Fruit fly (Drosophila melanogaster) whole organism, embryonic: ENCODE data around the gene Syp.

Experiments
- B-H1 ChIP-seq: fragments of 200-800 bp; sonication (Bioruptor generic); IDR thresholded peaks from 3 replicates; pipeline ENCODE4 v1.3.6; 2022; ENCODE audit warnings: missing biosample characterization, missing genetic modification characterization
- CG10654 ChIP-seq: fragments of 200-800 bp; sonication (Bioruptor generic); optimal IDR thresholded peaks from 2 replicates; lab custom pipeline; 2016; ENCODE audit warnings: missing biosample characterization, missing genetic modification characterization
- CG11456 ChIP-seq: fragments of 200-800 bp; sonication (Bioruptor generic); IDR thresholded peaks from 3 replicates; pipeline ENCODE4 v1.3.6; 2022; ENCODE audit warnings: missing biosample characterization, missing genetic modification characterization
- CG12071 ChIP-seq: fragments of 200-800 bp; sonication (Bioruptor generic); optimal IDR thresholded peaks from 3 replicates; lab custom pipeline; 2018; ENCODE audit warnings: missing biosample characterization, mild to moderate bottlenecking, missing genetic modification characterization
- CG13624 ChIP-seq: fragments of 200-800 bp; sonication (Bioruptor generic); optimal IDR thresholded peaks from 2 replicates; lab custom pipeline; 2016; ENCODE audit warnings: missing biosample characterization, missing genetic modification characterization
- CG15479 ChIP-seq: fragments of 200-800 bp; sonication (Bioruptor generic); optimal IDR thresholded peaks from 3 replicates; lab custom pipeline; 2019; ENCODE audit warnings: missing biosample characterization, mild to moderate bottlenecking, missing genetic modification characterization, moderate library complexity
- CG1602 ChIP-seq: fragments of 200-800 bp; sonication (Bioruptor generic); optimal IDR thresholded peaks from 3 replicates; lab custom pipeline; 2016; ENCODE audit warnings: missing biosample characterization, missing genetic modification characterization
- CG16779 ChIP-seq: fragments of 200-800 bp; sonication (Bioruptor generic); IDR thresholded peaks from 2 replicates; pipeline ENCODE4 v1.3.6; 2022; ENCODE audit warnings: missing biosample characterization, missing genetic modification characterization
- CG16863 ChIP-seq: fragments of 200-800 bp; sonication (Bioruptor generic); optimal IDR thresholded peaks from 3 replicates; lab custom pipeline; 2016; ENCODE audit warnings: missing biosample characterization, missing genetic modification characterization
- CG17328 ChIP-seq: fragments of 200-800 bp; sonication (Bioruptor generic); IDR thresholded peaks from 2 replicates; pipeline ENCODE4 v1.3.6; 2022; ENCODE audit warnings: missing biosample characterization, missing genetic modification characterization
- CG1832 ChIP-seq: fragments of 200-800 bp; sonication (Bioruptor generic); optimal IDR thresholded peaks from 2 replicates; lab custom pipeline; 2017; ENCODE audit warnings: missing biosample characterization, mild to moderate bottlenecking, missing genetic modification characterization, inconsistent platforms
- CG18764 ChIP-seq: fragments of 200-800 bp; sonication (Bioruptor generic); optimal IDR thresholded peaks from 3 replicates; lab custom pipeline; 2016; ENCODE audit warnings: missing biosample characterization, missing genetic modification characterization
- CG30403 ChIP-seq: fragments of 200-800 bp; sonication (Bioruptor generic); optimal IDR thresholded peaks from 3 replicates; lab custom pipeline; 2016; ENCODE audit warnings: missing biosample characterization, missing genetic modification characterization
- CG30431 ChIP-seq: fragments of 200-800 bp; sonication (Bioruptor generic); optimal IDR thresholded peaks from 2 replicates; lab custom pipeline; 2017; ENCODE audit warnings: missing biosample characterization, missing genetic modification characterization
- CG31441 ChIP-seq: fragments of 200-800 bp; sonication (Bioruptor generic); IDR thresholded peaks from 2 replicates; pipeline ENCODE4 v1.3.6; 2022; ENCODE audit warnings: missing biosample characterization, missing genetic modification characterization
- CG3163 ChIP-seq: fragments of 200-800 bp; sonication (Bioruptor generic); optimal IDR thresholded peaks from 3 replicates; lab custom pipeline; 2016; ENCODE audit warnings: missing biosample characterization, missing genetic modification characterization
- CG3281 ChIP-seq: fragments of 200-800 bp; sonication (Bioruptor generic); optimal IDR thresholded peaks from 3 replicates; lab custom pipeline; 2017; ENCODE audit warnings: missing biosample characterization, mild to moderate bottlenecking, missing genetic modification characterization
- CG4707 ChIP-seq: fragments of 200-800 bp; sonication (Bioruptor generic); optimal IDR thresholded peaks from 2 replicates; lab custom pipeline; 2018; ENCODE audit warnings: missing biosample characterization, mild to moderate bottlenecking, missing genetic modification characterization, moderate library complexity
- CG6683 ChIP-seq: fragments of 200-800 bp; sonication (Bioruptor generic); optimal IDR thresholded peaks from 2 replicates; lab custom pipeline; 2017; ENCODE audit warnings: missing biosample characterization, mild to moderate bottlenecking, missing genetic modification characterization, missing genetic modification reagents
- CG7271 ChIP-seq: fragments of 200-800 bp; sonication (Bioruptor generic); optimal IDR thresholded peaks from 2 replicates; lab custom pipeline; 2018; ENCODE audit warnings: missing biosample characterization, mild to moderate bottlenecking, missing genetic modification characterization, moderate library complexity
- CG7839 ChIP-seq: fragments of 200-800 bp; sonication (Bioruptor generic); optimal IDR thresholded peaks from 3 replicates; lab custom pipeline; 2018; ENCODE audit warnings: missing biosample characterization, mild to moderate bottlenecking, missing genetic modification characterization, moderate library complexity
- CoRest ChIP-seq: fragments of 200-800 bp; sonication (Bioruptor generic); optimal IDR thresholded peaks from 3 replicates; lab custom pipeline; 2018; ENCODE audit warnings: missing biosample characterization, mild to moderate bottlenecking, missing genetic modification characterization, moderate library complexity
- D ChIP-seq, 2 experiments: fragments of 200-800 bp in 1 of 2; fragments of >200 bp in 1 of 2; sonication (Bioruptor generic) in 1 of 2; optimal IDR thresholded peaks; 2 replicates in 1 of 2; 3 replicates in 1 of 2; lab custom pipeline; 2017; ENCODE audit warnings: mild to moderate bottlenecking in 1 of 2, missing biosample characterization in 1 of 2, missing genetic modification characterization in 1 of 2, missing genetic modification reagents in 1 of 2
- Dip2 ChIP-seq: fragments of 200-800 bp; sonication (Bioruptor generic); IDR thresholded peaks from 2 replicates; pipeline ENCODE4 v1.3.6; 2022; ENCODE audit warnings: missing biosample characterization, missing genetic modification characterization
- Dip3 ChIP-seq: fragments of 200-800 bp; sonication (Bioruptor generic); optimal IDR thresholded peaks from 3 replicates; lab custom pipeline; 2016; ENCODE audit warnings: missing biosample characterization, missing genetic modification characterization
- Elba2 ChIP-seq: fragments of 200-800 bp; sonication (Bioruptor generic); optimal IDR thresholded peaks from 3 replicates; lab custom pipeline; 2016; ENCODE audit warnings: missing biosample characterization, missing genetic modification characterization
- Ets97D ChIP-seq: fragments of 200-800 bp; sonication (Bioruptor generic); optimal IDR thresholded peaks from 3 replicates; lab custom pipeline; 2016; ENCODE audit warnings: missing biosample characterization, missing genetic modification characterization
- MESR4 ChIP-seq: fragments of 200-800 bp; sonication (Bioruptor generic); optimal IDR thresholded peaks from 2 replicates; lab custom pipeline; 2018; ENCODE audit warnings: missing biosample characterization, mild to moderate bottlenecking, missing genetic modification characterization, moderate library complexity
- Myb ChIP-seq: fragments of 200-800 bp; sonication (Bioruptor generic); optimal IDR thresholded peaks from 2 replicates; lab custom pipeline; 2016; ENCODE audit warnings: missing biosample characterization, missing genetic modification characterization
- Nf-YB ChIP-seq: fragments of 200-800 bp; sonication (Bioruptor generic); optimal IDR thresholded peaks from 3 replicates; lab custom pipeline; 2019; ENCODE audit warnings: missing biosample characterization, mild to moderate bottlenecking, missing genetic modification characterization, moderate library complexity
- Opbp ChIP-seq: fragments of 200-800 bp; sonication (Bioruptor generic); IDR thresholded peaks from 3 replicates; pipeline ENCODE4 v1.3.6; 2022; ENCODE audit warnings: missing biosample characterization, missing genetic modification characterization; ENCODE audit not compliant: partially characterized antibody
- Scr ChIP-seq: fragments of 200-800 bp; sonication (Bioruptor generic); IDR thresholded peaks from 2 replicates; pipeline ENCODE4 v1.3.6; 2022; ENCODE audit warnings: missing biosample characterization, missing genetic modification characterization; ENCODE audit not compliant: partially characterized antibody
- Side ChIP-seq: fragments of 200-800 bp; sonication (Bioruptor generic); optimal IDR thresholded peaks from 2 replicates; lab custom pipeline; 2016; ENCODE audit warnings: missing biosample characterization, missing genetic modification characterization
- Ssrp ChIP-seq: fragments of 200-800 bp; sonication (Bioruptor generic); optimal IDR thresholded peaks from 2 replicates; lab custom pipeline; 2018; ENCODE audit warnings: missing biosample characterization, mild to moderate bottlenecking, missing genetic modification characterization, moderate library complexity
- Taf1 ChIP-seq: fragments of 200-800 bp; sonication (Bioruptor generic); IDR thresholded peaks from 2 replicates; pipeline ENCODE4 v1.3.6; 2022; ENCODE audit warnings: missing biosample characterization, missing genetic modification characterization
- chif ChIP-seq, 2 experiments: fragments of 200-800 bp; sonication (Bioruptor generic); optimal IDR thresholded peaks; 3 replicates each; lab custom pipeline; 2016; ENCODE audit warnings: missing biosample characterization in 2 of 2, missing genetic modification characterization in 2 of 2
- chinmo ChIP-seq: fragments of 200-800 bp; sonication (Bioruptor generic); IDR thresholded peaks from 4 replicates; pipeline ENCODE4 v1.3.6; 2022; ENCODE audit warnings: missing biosample characterization, missing genetic modification characterization; ENCODE audit not compliant: partially characterized antibody
- crp ChIP-seq, 2 experiments: fragments of 200-800 bp; sonication (Bioruptor generic); optimal IDR thresholded peaks; 2 replicates in 1 of 2; 3 replicates in 1 of 2; lab custom pipeline; 2017; ENCODE audit warnings: missing biosample characterization in 2 of 2, missing genetic modification characterization in 2 of 2, mild to moderate bottlenecking in 1 of 2, moderate library complexity in 1 of 2
- fd96Cb ChIP-seq: fragments of 200-800 bp; sonication (Bioruptor generic); optimal IDR thresholded peaks from 2 replicates; lab custom pipeline; 2018; ENCODE audit warnings: missing biosample characterization, mild to moderate bottlenecking, missing genetic modification characterization, moderate library complexity
- grau ChIP-seq: fragments of 200-800 bp; optimal IDR thresholded peaks from 3 replicates; lab custom pipeline; 2019; ENCODE audit warnings: missing biosample characterization, mild to moderate bottlenecking, missing genetic modification characterization, moderate library complexity
- gsb-n ChIP-seq: fragments of 200-800 bp; sonication (Bioruptor generic); optimal IDR thresholded peaks from 3 replicates; lab custom pipeline; 2018; ENCODE audit warnings: missing biosample characterization, mild to moderate bottlenecking, missing genetic modification characterization
- inv ChIP-seq: fragments of 200-800 bp; sonication (Bioruptor generic); IDR thresholded peaks from 2 replicates; pipeline ENCODE4 v1.3.6; 2022; ENCODE audit warnings: missing biosample characterization, missing genetic modification characterization; ENCODE audit not compliant: partially characterized antibody
- nerfin-1 ChIP-seq: fragments of 200-800 bp; sonication (Bioruptor generic); optimal IDR thresholded peaks from 3 replicates; lab custom pipeline; 2019; ENCODE audit warnings: missing biosample characterization, mild to moderate bottlenecking, missing genetic modification characterization, moderate library complexity
- nerfin-2 ChIP-seq: fragments of 200-800 bp; sonication (Bioruptor generic); IDR thresholded peaks from 2 replicates; pipeline ENCODE4 v1.3.6; 2022; ENCODE audit warnings: missing biosample characterization, missing genetic modification characterization; ENCODE audit not compliant: partially characterized antibody
- pho ChIP-seq: fragments of 200-800 bp; sonication (Bioruptor generic); optimal IDR thresholded peaks from 2 replicates; lab custom pipeline; 2016; ENCODE audit warnings: missing biosample characterization, missing genetic modification characterization
- repo ChIP-seq: fragments of 200-800 bp; sonication (Bioruptor generic); optimal IDR thresholded peaks from 2 replicates; lab custom pipeline; 2016; ENCODE audit warnings: missing biosample characterization, missing genetic modification characterization
- stc ChIP-seq: fragments of 200-800 bp; sonication (Bioruptor generic); IDR thresholded peaks from 2 replicates; pipeline ENCODE4 v1.3.6; 2022; ENCODE audit warnings: missing biosample characterization, missing genetic modification characterization

The Syp gene

DNA sequence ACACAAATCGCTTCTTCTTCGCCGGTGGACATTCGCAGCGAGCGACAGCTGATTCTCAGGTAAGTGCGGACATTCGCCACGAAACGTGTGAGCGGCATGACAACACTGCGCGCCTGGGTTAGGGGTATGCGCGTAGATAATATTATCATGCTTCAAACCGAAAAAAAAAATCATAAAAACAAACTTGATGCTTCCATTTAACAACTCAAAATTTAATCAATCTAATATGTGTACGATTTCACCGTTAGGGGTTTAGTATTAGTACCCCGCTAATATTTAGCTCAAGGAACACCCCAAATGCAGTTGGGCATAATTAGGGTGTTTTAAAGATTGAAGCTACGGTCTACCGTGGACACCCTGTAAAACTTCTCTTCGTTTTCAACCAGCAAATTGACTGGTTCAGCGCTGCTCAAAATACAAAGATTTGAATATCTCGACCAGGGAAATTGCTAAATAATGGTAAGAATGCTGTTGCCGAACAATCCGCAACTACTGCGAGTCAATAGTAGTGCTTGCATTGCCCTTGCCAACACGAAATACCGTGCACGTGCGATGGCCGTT lies 65.4 kb downstream of the Syp start, which contains the start of the genes CG17271 and RpS20 (continued):
- peak; percentile 86 for TF ChIP-seq CG7839 (tag; lab: Kevin White, UChicago)
- 0 out of 2 replicates have a peak, but pooled peaks have one; percentile 54 for TF ChIP-seq Dip2 (GFP tag; lab: Robert Waterston, UW)
- peak; percentile 93 for TF ChIP-seq CG16863
- peak; percentile 79 for TF ChIP-seq stc (GFP tag; lab: Robert Waterston, UW)
- TF ChIP-seq CG1602 (GFP tag; lab: Kevin White, UChicago): peak; percentile 88
- peak; percentile 85 for TF ChIP-seq gsb-n (tag; lab: Kevin White, UChicago)
- TF ChIP-seq inv (GFP tag; lab: Robert Waterston, UW): 0 out of 2 replicates have a peak, but pooled peaks have one; percentile 16
- TF ChIP-seq CG10654 (GFP tag; lab: Kevin White, UChicago): peak; percentile 94
- TF ChIP-seq CG30403: peak; percentile 96
- no peak for TF ChIP-seq nerfin-2 (GFP tag; lab: Robert Waterston, UW)
- peak; percentile 81 for TF ChIP-seq B-H1 (GFP tag; lab: Robert Waterston, UW)
- peak; percentile 95 for TF ChIP-seq Dip3
- TF ChIP-seq grau (tag; lab: Kevin White, UChicago): peak; percentile 88
- TF ChIP-seq D (optimal IDR thresholded peaks at IDR 0.05; lab: Kevin White, UChicago): no peak
- peak; percentile 72 for TF ChIP-seq D (GFP tag; optimal IDR thresholded peaks at IDR 0.05; lab: Kevin White, UChicago)
- TF ChIP-seq MESR4: peak; percentile 92
- peak; percentile 68 for TF ChIP-seq Nf-YB (GFP tag; lab: Kevin White, UChicago)
- 0 out of 2 replicates have a peak, but pooled peaks have one; percentile 23 for TF ChIP-seq Scr (GFP tag; lab: Robert Waterston, UW)
- TF ChIP-seq Opbp: peak; percentile 26; the same call in 1 of the 3 replicates
- peak; percentile 87 for TF ChIP-seq CG31441 (GFP tag; lab: Robert Waterston, UW)
- TF ChIP-seq chinmo (GFP tag; lab: Robert Waterston, UW): 0 out of 4 replicates have a peak, but pooled peaks have one; percentile 35
- peak; percentile 72 for TF ChIP-seq Taf1
- peak; percentile 96 for TF ChIP-seq Ets97D (GFP tag; lab: Kevin White, UChicago)
- TF ChIP-seq pho (GFP tag; lab: Kevin White, UChicago): peak; percentile 95
- TF ChIP-seq CG1832 (GFP tag; lab: Kevin White, UChicago): no peak
- TF ChIP-seq CG13624 (GFP tag; lab: Kevin White, UChicago): peak; percentile 97
- TF ChIP-seq Elba2 (GFP tag; lab: Kevin White, UChicago): peak; percentile 35
- peak; percentile 80 for TF ChIP-seq CG17328 (GFP tag; lab: Robert Waterston, UW)
- peak; percentile 79 for TF ChIP-seq CG12071 (GFP tag; lab: Kevin White, UChicago)
- peak; percentile 87 for TF ChIP-seq CG18764 (GFP tag; lab: Kevin White, UChicago)
- TF ChIP-seq Ssrp (tag; lab: Kevin White, UChicago): peak; percentile 83
- TF ChIP-seq CG3163 (GFP tag; lab: Kevin White, UChicago): peak; percentile 86
- peak; percentile 91 for TF ChIP-seq CoRest (tag; lab: Kevin White, UChicago)
- TF ChIP-seq CG30431 (GFP tag; lab: Kevin White, UChicago): peak; percentile 79
- peak; percentile 76 for TF ChIP-seq CG6683 (GFP tag; lab: Kevin White, UChicago)
- TF ChIP-seq repo (GFP tag; lab: Kevin White, UChicago): peak; percentile 91
- TF ChIP-seq chif (GFP tag; optimal IDR thresholded peaks at IDR 0.05; lab: Kevin White, UChicago): peak; percentile 89 to 95
- peak; percentile 34 to 87 for TF ChIP-seq crp (GFP tag; optimal IDR thresholded peaks at IDR 0.05; lab: Kevin White, UChicago)
- peak; percentile 97 for TF ChIP-seq Side (GFP tag; lab: Kevin White, UChicago)
- TF ChIP-seq CG7271 (tag; lab: Kevin White, UChicago): peak; percentile 59
- TF ChIP-seq CG15479: no peak
- TF ChIP-seq nerfin-1: peak; percentile 83
- TF ChIP-seq CG11456: peak; percentile 91
- TF ChIP-seq fd96Cb (tag; lab: Kevin White, UChicago): peak; percentile 76
- peak; percentile 62 for TF ChIP-seq CG4707 (GFP tag; lab: Kevin White, UChicago)
- TF ChIP-seq Myb (GFP tag; lab: Kevin White, UChicago): peak; percentile 83
- TF ChIP-seq CG3281: peak; percentile 89
- TF ChIP-seq CG16779 (GFP tag; lab: Robert Waterston, UW): peak; percentile 74; the same call in 1 of the 2 replicates
